Worm (Caenorhabditis elegans): ENCODE results near the gene B0303.7.
A peak's percentile ranks its signal among the peaks of the same experiment; 100 is the strongest.

B0303.7 gene

ce11 chrIII:8718592-8718991, 25.2 kb downstream of the B0303.7 start:
- TF ChIP-seq M03D4.4 (tag; optimal IDR thresholded peaks at IDR 0.05) (no peak), mep-1 (tag; optimal IDR thresholded peaks at IDR 0.05) (no peak), cnd-1 (tag; optimal IDR thresholded peaks at IDR 0.05) (no peak), snpc-4 (tag; optimal IDR thresholded peaks at IDR 0.05) (no peak), lin-13 (tag; optimal IDR thresholded peaks at IDR 0.05) (no peak), elt-1 (tag; optimal IDR thresholded peaks at IDR 0.05; ENCODE audit: borderline replicate concordance, insufficient read depth) (no peak), tbx-8 (GFP tag; optimal IDR thresholded peaks at IDR 0.05) (no peak), ceh-83 (GFP tag; optimal IDR thresholded peaks at IDR 0.05) (no peak), lin-32 (GFP tag; optimal IDR thresholded peaks at IDR 0.05) (no peak), nhr-237 (tag; optimal IDR thresholded peaks at IDR 0.05) (no peak), ztf-11 (tag; optimal IDR thresholded peaks at IDR 0.05) (no peak), nhr-76 (tag; optimal IDR thresholded peaks at IDR 0.05) (no peak), ham-2 (GFP tag; optimal IDR thresholded peaks at IDR 0.05) (no peak), zip-8 (tag; optimal IDR thresholded peaks at IDR 0.05) (no peak), drap-1 (GFP tag; optimal IDR thresholded peaks at IDR 0.05) (no peak), ces-1 (GFP tag; optimal IDR thresholded peaks at IDR 0.05) (no peak), nhr-12 (tag; optimal IDR thresholded peaks at IDR 0.05) (no peak), mls-2 (tag; optimal IDR thresholded peaks at IDR 0.05) (no peak)

DNA sequence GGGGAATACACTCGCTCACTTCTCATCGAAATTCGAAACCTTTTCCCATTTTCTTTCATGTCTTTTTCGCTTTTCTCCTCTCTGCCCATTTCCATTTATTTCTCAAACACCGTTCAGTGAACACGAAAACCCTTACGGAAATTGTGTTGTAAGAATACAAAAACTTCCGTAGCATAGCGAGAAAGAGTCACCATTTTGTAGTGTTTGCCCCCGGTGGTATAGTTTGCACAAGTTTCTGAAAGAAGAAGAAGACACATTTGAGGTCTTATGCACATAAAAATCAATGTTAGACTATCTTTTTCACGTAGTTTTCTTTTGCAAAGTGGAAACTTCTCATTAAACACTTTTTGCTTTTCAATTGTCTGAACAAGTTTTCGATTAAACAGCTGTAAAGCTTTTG, 25.7 kb downstream of the B0303.7 start:
- TF ChIP-seq M03D4.4 (tag; optimal IDR thresholded peaks at IDR 0.05), result no peak
- no peak for TF ChIP-seq cnd-1 (tag; optimal IDR thresholded peaks at IDR 0.05)
- TF ChIP-seq unc-39 (tag; optimal IDR thresholded peaks at IDR 0.05), result no peak
- TF ChIP-seq flh-1 (GFP tag; optimal IDR thresholded peaks at IDR 0.05), result no peak
- no peak for TF ChIP-seq sem-2 (GFP tag; optimal IDR thresholded peaks at IDR 0.05)
- no peak for TF ChIP-seq mab-5 (tag; optimal IDR thresholded peaks at IDR 0.05)
- no peak for TF ChIP-seq lin-13 (tag; optimal IDR thresholded peaks at IDR 0.05)
- TF ChIP-seq mls-2 (tag; optimal IDR thresholded peaks at IDR 0.05), result no peak
- no peak for TF ChIP-seq ceh-39 (tag; optimal IDR thresholded peaks at IDR 0.05)
- TF ChIP-seq mep-1 (tag; optimal IDR thresholded peaks at IDR 0.05), result no peak
- no peak for TF ChIP-seq snpc-4 (tag; optimal IDR thresholded peaks at IDR 0.05)
- no peak for TF ChIP-seq pha-4 (tag; optimal IDR thresholded peaks at IDR 0.05)
- TF ChIP-seq bed-3 (GFP tag; optimal IDR thresholded peaks at IDR 0.05), result no peak
- no peak for TF ChIP-seq nhr-76 (tag; optimal IDR thresholded peaks at IDR 0.05)
- no peak for TF ChIP-seq elt-1 (tag; optimal IDR thresholded peaks at IDR 0.05; ENCODE audit: borderline replicate concordance, insufficient read depth)
- TF ChIP-seq nhr-2 (tag; optimal IDR thresholded peaks at IDR 0.05), result no peak

ce11 chrIII:8719769-8720252, 26.4 kb downstream of the B0303.7 start, which contains the start of gene hipr-1:
Gene hipr-1 (plus strand): TSS chrIII:8720202.
- TF ChIP-seq hlh-1 (tag; optimal IDR thresholded peaks at IDR 0.05), result no peak
- TF ChIP-seq pha-4 (tag; optimal IDR thresholded peaks at IDR 0.05), result peak; percentile 54
- TF ChIP-seq lsy-2 (tag; optimal IDR thresholded peaks at IDR 0.05), result no peak
- TF ChIP-seq ceh-83 (GFP tag; optimal IDR thresholded peaks at IDR 0.05), result no peak
- TF ChIP-seq lin-32 (GFP tag; optimal IDR thresholded peaks at IDR 0.05), result no peak
- TF ChIP-seq blmp-1 (tag; optimal IDR thresholded peaks at IDR 0.05), result no peak

ce11 chrIII:8725224-8725623, 31.8 kb downstream of the B0303.7 start:
- TF ChIP-seq nhr-28 (tag; optimal IDR thresholded peaks at IDR 0.05), result no peak
- no peak for TF ChIP-seq elt-1 (tag; optimal IDR thresholded peaks at IDR 0.05; ENCODE audit: borderline replicate concordance, insufficient read depth)
- TF ChIP-seq ztf-11 (tag; optimal IDR thresholded peaks at IDR 0.05), result no peak
- TF ChIP-seq tbx-8 (GFP tag; optimal IDR thresholded peaks at IDR 0.05), result no peak
- TF ChIP-seq elt-3 (tag; optimal IDR thresholded peaks at IDR 0.05), result no peak
- no peak for TF ChIP-seq mep-1 (tag; optimal IDR thresholded peaks at IDR 0.05)
- no peak for TF ChIP-seq nhr-237 (tag; optimal IDR thresholded peaks at IDR 0.05)
- TF ChIP-seq unc-62 (GFP tag; optimal IDR thresholded peaks at IDR 0.05), result no peak
- no peak for TF ChIP-seq ceh-43 (GFP tag; optimal IDR thresholded peaks at IDR 0.05)
